Worm (Caenorhabditis elegans) whole organism, L1 larva: ENCODE data around the gene C54D10.9.

Experiments
- C16A3.4 ChIP-seq: fragments of 150-350 bp; optimal IDR thresholded peaks from 2 replicates; lab custom pipeline; 2014; ENCODE audit warnings: missing biosample characterization, missing genetic modification characterization
- Y116A8C.19 ChIP-seq: sonication (generic microtip); optimal IDR thresholded peaks from 2 replicates; lab custom pipeline; 2016; ENCODE audit warnings: missing compliant biosample characterization, missing genetic modification characterization, borderline replicate concordance
- aha-1 ChIP-seq: fragments of 150-350 bp; optimal IDR thresholded peaks from 2 replicates; lab custom pipeline; 2014; ENCODE audit warnings: missing biosample characterization, missing genetic modification characterization
- blmp-1 ChIP-seq: fragments of 150-350 bp; optimal IDR thresholded peaks from 2 replicates; lab custom pipeline; 2014; ENCODE audit warnings: missing biosample characterization, missing genetic modification characterization
- ceh-63 ChIP-seq: fragments of 200-800 bp; sonication (Bioruptor generic); optimal IDR thresholded peaks from 2 replicates; lab custom pipeline; 2018; ENCODE audit warnings: mild to moderate bottlenecking, missing genetic modification characterization, missing compliant biosample characterization
- ces-1 ChIP-seq: fragments of 150-350 bp; optimal IDR thresholded peaks from 2 replicates; lab custom pipeline; 2014; ENCODE audit warnings: missing biosample characterization, missing genetic modification reagents, missing genetic modification characterization
- dsc-1 ChIP-seq: sonication (generic microtip); optimal IDR thresholded peaks from 2 replicates; lab custom pipeline; 2016; ENCODE audit warnings: mild to moderate bottlenecking, missing genetic modification characterization, missing compliant biosample characterization
- efl-1 ChIP-seq, 4 experiments: fragments of 150-350 bp; optimal IDR thresholded peaks in 3 of 4; peaks in 1 of 4; 1 replicate in 1 of 4; 2 replicates in 3 of 4; lab custom pipeline; 2014; ENCODE audit warnings: missing biosample characterization in 2 of 4, missing genetic modification characterization in 2 of 4, missing genetic modification reagents in 2 of 4
- ets-5 ChIP-seq: fragments of 200-800 bp; sonication (Bioruptor generic); IDR thresholded peaks from 2 replicates; pipeline ENCODE4 v1.3.6; 2022; ENCODE audit warnings: missing genetic modification characterization, missing compliant biosample characterization
- fkh-10 ChIP-seq: sonication (generic microtip); optimal IDR thresholded peaks from 2 replicates; lab custom pipeline; 2017; ENCODE audit warnings: missing biosample characterization, missing genetic modification reagents, missing genetic modification characterization
- hlh-4 ChIP-seq: sonication (generic microtip); optimal IDR thresholded peaks from 2 replicates; lab custom pipeline; 2016; ENCODE audit warnings: mild to moderate bottlenecking, missing genetic modification characterization, missing compliant biosample characterization
- irx-1 ChIP-seq: sonication (generic microtip); optimal IDR thresholded peaks from 2 replicates; lab custom pipeline; 2016; ENCODE audit warnings: missing genetic modification characterization, missing compliant biosample characterization
- lin-13 ChIP-seq: fragments of 150-350 bp; optimal IDR thresholded peaks from 2 replicates; lab custom pipeline; 2014; ENCODE audit warnings: missing biosample characterization, missing genetic modification reagents, missing genetic modification characterization
- lin-14 ChIP-seq: fragments of 200-800 bp; sonication (Bioruptor generic); optimal IDR thresholded peaks from 2 replicates; lab custom pipeline; 2018; ENCODE audit warnings: mild to moderate bottlenecking, missing genetic modification characterization, moderate library complexity, missing compliant biosample characterization
- lin-35 ChIP-seq, 2 experiments: fragments of 150-350 bp; optimal IDR thresholded peaks; 2 replicates each; lab custom pipeline; 2014; ENCODE audit warnings: missing biosample characterization in 2 of 2, missing genetic modification characterization in 2 of 2, missing genetic modification reagents in 2 of 2
- lir-3 ChIP-seq: sonication (generic microtip); optimal IDR thresholded peaks from 2 replicates; lab custom pipeline; 2016; ENCODE audit warnings: mild to moderate bottlenecking, missing genetic modification characterization, moderate library complexity, missing compliant biosample characterization; ENCODE audit not compliant: poor library complexity
- mab-9 ChIP-seq: fragments of 200-800 bp; sonication (Bioruptor generic); IDR thresholded peaks from 2 replicates; pipeline ENCODE4 v1.3.6; 2022; ENCODE audit warnings: missing genetic modification reagents, missing genetic modification characterization, missing compliant biosample characterization
- mep-1 ChIP-seq: fragments of 150-350 bp; optimal IDR thresholded peaks from 2 replicates; lab custom pipeline; 2014; ENCODE audit warnings: missing biosample characterization, missing genetic modification characterization
- nhr-12 ChIP-seq: sonication (generic microtip); optimal IDR thresholded peaks from 2 replicates; lab custom pipeline; 2017; ENCODE audit warnings: missing biosample characterization, missing genetic modification characterization
- nhr-28 ChIP-seq: fragments of 150-350 bp; optimal IDR thresholded peaks from 2 replicates; lab custom pipeline; 2014; ENCODE audit warnings: missing biosample characterization, missing genetic modification characterization
- nhr-90 ChIP-seq: sonication (generic microtip); optimal IDR thresholded peaks from 2 replicates; lab custom pipeline; 2016; ENCODE audit warnings: mild to moderate bottlenecking, missing genetic modification characterization, missing compliant biosample characterization; ENCODE audit not compliant: poor library complexity
- pag-3 ChIP-seq: sonication (generic microtip); optimal IDR thresholded peaks from 2 replicates; lab custom pipeline; 2017; ENCODE audit warnings: missing genetic modification characterization, mild to moderate bottlenecking, missing compliant biosample characterization, antibody characterized with exemption, borderline replicate concordance; ENCODE audit not compliant: insufficient read depth
- pax-3 ChIP-seq: fragments of 200-800 bp; sonication (Bioruptor generic); optimal IDR thresholded peaks from 2 replicates; lab custom pipeline; 2018; ENCODE audit warnings: mild to moderate bottlenecking, missing genetic modification characterization, moderate library complexity, missing compliant biosample characterization
- snpc-4 ChIP-seq: fragments of 150-350 bp; optimal IDR thresholded peaks from 2 replicates; lab custom pipeline; 2014; ENCODE audit warnings: missing biosample characterization, missing genetic modification characterization
- snu-23 ChIP-seq: sonication (generic microtip); optimal IDR thresholded peaks from 2 replicates; lab custom pipeline; 2016; ENCODE audit warnings: missing genetic modification characterization, missing compliant biosample characterization
- sptf-1 ChIP-seq: fragments of 150-350 bp; optimal IDR thresholded peaks from 2 replicates; lab custom pipeline; 2014; ENCODE audit warnings: missing biosample characterization, missing genetic modification characterization
- swsn-7 ChIP-seq: sonication (generic microtip); optimal IDR thresholded peaks from 2 replicates; lab custom pipeline; 2016; ENCODE audit warnings: missing genetic modification characterization, missing compliant biosample characterization
- tlp-1 ChIP-seq: fragments of 150-350 bp; optimal IDR thresholded peaks from 2 replicates; lab custom pipeline; 2014; ENCODE audit warnings: missing biosample characterization, missing genetic modification characterization
- unc-130 ChIP-seq: fragments of 150-350 bp; optimal IDR thresholded peaks from 2 replicates; lab custom pipeline; 2017; ENCODE audit warnings: missing biosample characterization, missing genetic modification characterization, inconsistent platforms
- unc-30 ChIP-seq: sonication (generic microtip); optimal IDR thresholded peaks from 2 replicates; lab custom pipeline; 2017; ENCODE audit warnings: missing biosample characterization, missing genetic modification characterization
- unc-62 ChIP-seq: fragments of 150-350 bp; optimal IDR thresholded peaks from 2 replicates; lab custom pipeline; 2014; ENCODE audit warnings: missing biosample characterization, missing genetic modification reagents, missing genetic modification characterization
- vab-15 ChIP-seq: sonication (generic microtip); optimal IDR thresholded peaks from 2 replicates; lab custom pipeline; 2017; ENCODE audit warnings: missing genotype, mild to moderate bottlenecking, missing genetic modification characterization, missing compliant biosample characterization
- zag-1 ChIP-seq: fragments of 150-350 bp; optimal IDR thresholded peaks from 2 replicates; lab custom pipeline; 2014; ENCODE audit warnings: missing biosample characterization, missing genetic modification characterization
- ztf-11 ChIP-seq, 2 experiments: sonication (generic microtip); optimal IDR thresholded peaks; 2 replicates each; lab custom pipeline; 2016 to 2017; ENCODE audit warnings: missing genetic modification characterization in 2 of 2, missing biosample characterization in 1 of 2, missing compliant biosample characterization in 1 of 2

Gene C54D10.9

DNA sequence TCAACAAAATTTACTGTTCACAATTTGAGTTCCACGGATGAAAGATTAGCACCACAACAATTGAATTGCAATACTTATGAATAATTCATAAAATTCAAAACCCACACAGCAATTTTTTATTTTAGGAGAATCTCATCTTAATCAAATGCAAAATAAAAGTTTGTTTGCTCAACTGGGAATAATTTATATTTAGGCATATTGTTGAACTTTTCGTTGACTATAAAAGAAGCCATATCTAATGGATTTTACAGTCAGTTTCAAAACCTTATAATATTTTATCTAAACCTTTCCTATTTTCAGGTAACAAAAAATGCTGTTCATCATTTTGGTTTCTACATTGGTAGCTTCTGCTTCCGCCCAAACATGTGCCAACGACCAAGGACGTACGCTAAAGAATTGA is 28.7 kb upstream of the C54D10.9 start, which contains the start of gene C54D10.3:
Gene C54D10.3 (plus strand): TSS at position 301 of the 400 bp plus-strand sequence.
- TF ChIP-seq swsn-7 (tag; lab: Kevin White, UChicago) = no peak
- TF ChIP-seq unc-62 (GFP tag; lab: Kevin White, UChicago) = no peak
- TF ChIP-seq lin-35 (GFP tag; optimal IDR thresholded peaks at IDR 0.05; lab: Kevin White, UChicago) = no peak
- TF ChIP-seq tlp-1 (tag; lab: Kevin White, UChicago) = no peak

- TF ChIP-seq ets-5 (no peak), pax-3 (tag; lab: Kevin White, UChicago) (no peak), hlh-4 (tag; lab: Kevin White, UChicago) (no peak), vab-15 (no peak), mab-9 (GFP tag; lab: Robert Waterston, UW) (no peak), Y116A8C.19 (tag; lab: Kevin White, UChicago) (no peak), snu-23 (GFP tag; lab: Kevin White, UChicago) (no peak), aha-1 (tag; lab: Kevin White, UChicago) (no peak), ztf-11 (tag; optimal IDR thresholded peaks at IDR 0.05; lab: Kevin White, UChicago) (no peak), mep-1 (no peak), unc-130 (tag; lab: Kevin White, UChicago) (no peak), C16A3.4 (tag; lab: Kevin White, UChicago) (no peak), nhr-90 (tag; lab: Kevin White, UChicago) (no peak), swsn-7 (tag; lab: Kevin White, UChicago) (no peak), lin-13 (GFP tag; lab: Kevin White, UChicago) (no peak), dsc-1 (no peak), ceh-63 (GFP tag; lab: Kevin White, UChicago) (no peak)
Observed at ce11 chrV:12420843-12421242, 26.1 kb upstream of the C54D10.9 start, which contains the start of gene C54D10.4. C54D10.4 (minus strand) TSS chrV:12420943.

- TF ChIP-seq lir-3 (tag; lab: Kevin White, UChicago) (no peak), lin-14 (GFP tag; lab: Kevin White, UChicago) (peak; percentile 48)
- TF ChIP-seq, all 84 proteins: peak for 1
Observed at ce11 chrV:12421360-12421759, 25.6 kb upstream of the C54D10.9 start.

DNA sequence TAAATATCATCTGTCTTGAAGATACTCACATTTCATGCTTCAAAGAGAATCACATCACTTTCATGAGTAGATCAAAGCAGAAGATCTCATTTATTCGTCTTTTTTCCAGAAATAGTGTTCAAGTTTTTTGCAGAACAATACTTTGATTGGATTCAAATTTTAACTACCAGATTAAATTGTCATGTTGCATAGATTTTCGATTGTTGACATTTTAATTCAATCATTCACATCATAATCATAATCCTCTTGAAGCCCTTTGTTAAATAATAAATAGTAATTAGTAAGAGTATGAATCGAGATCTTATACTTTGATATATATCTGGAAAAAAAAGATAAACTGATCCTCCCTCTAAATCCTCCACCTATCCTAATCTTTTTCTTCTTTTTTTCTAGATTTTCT is 19.1 kb upstream of the C54D10.9 start:
- TF ChIP-seq vab-15 = no peak
- no peak for TF ChIP-seq sptf-1 (tag; lab: Kevin White, UChicago)
- TF ChIP-seq fkh-10 (GFP tag; lab: Kevin White, UChicago) = no peak
- no peak for TF ChIP-seq ces-1 (GFP tag; lab: Kevin White, UChicago)
- peak; percentile 70 for TF ChIP-seq pax-3 (tag; lab: Kevin White, UChicago)
- TF ChIP-seq dsc-1 = peak; percentile 51
- no peak for TF ChIP-seq unc-30 (tag; lab: Kevin White, UChicago)

- TF ChIP-seq blmp-1 (tag; lab: Kevin White, UChicago) = no peak
- TF ChIP-seq efl-1 (optimal IDR thresholded peaks at IDR 0.05; lab: Kevin White, UChicago) = no peak
- TF ChIP-seq efl-1 (GFP tag; optimal IDR thresholded peaks at IDR 0.05 in 1 of 2; lab: Kevin White, UChicago) = no peak
- no peak for TF ChIP-seq pag-3
- no peak for TF ChIP-seq snpc-4 (tag; lab: Kevin White, UChicago)
- TF ChIP-seq nhr-28 (tag; lab: Kevin White, UChicago) = no peak
- no peak for TF ChIP-seq zag-1
- TF ChIP-seq irx-1 (tag; lab: Kevin White, UChicago) = no peak
- TF ChIP-seq unc-62 (GFP tag; lab: Kevin White, UChicago) = no peak
- no peak for TF ChIP-seq sptf-1 (tag; lab: Kevin White, UChicago)
- TF ChIP-seq nhr-12 = no peak
Observed at ce11 chrV:12429039-12429438, 17.9 kb upstream of the C54D10.9 start, which contains the start of gene C54D10.5. C54D10.5 (plus strand) TSS chrV:12429339.
